Worm (Caenorhabditis elegans) whole organism, early embryonic: ENCODE measurements around the gene ddi-1.

Experiments
- F13C5.2 ChIP-seq: sonication (generic microtip); optimal IDR thresholded peaks from 2 replicates; lab custom pipeline; 2017; ENCODE audit warnings: mild to moderate bottlenecking, missing genetic modification characterization, inconsistent platforms, missing compliant biosample characterization
- aly-1 ChIP-seq: sonication (generic microtip); optimal IDR thresholded peaks from 2 replicates; lab custom pipeline; 2016; ENCODE audit warnings: missing genetic modification characterization, missing compliant biosample characterization
- ama-1 ChIP-seq: fragments of 150-350 bp; optimal IDR thresholded peaks from 2 replicates; lab custom pipeline; 2014
- ceh-36 ChIP-seq: sonication (generic microtip); optimal IDR thresholded peaks from 2 replicates; lab custom pipeline; 2016; ENCODE audit warnings: missing genetic modification characterization, inconsistent platforms, missing compliant biosample characterization
- ets-7 ChIP-seq: sonication (generic microtip); optimal IDR thresholded peaks from 2 replicates; lab custom pipeline; 2016; ENCODE audit warnings: missing genotype, missing genetic modification characterization, missing compliant biosample characterization
- flt-1 ChIP-seq: fragments of 200-800 bp; sonication (Bioruptor generic); IDR thresholded peaks from 2 replicates; pipeline ENCODE4 v1.3.6; 2022; ENCODE audit warnings: missing genetic modification characterization, missing compliant biosample characterization
- hmbx-1 ChIP-seq: sonication (generic microtip); optimal IDR thresholded peaks from 2 replicates; lab custom pipeline; 2016; ENCODE audit warnings: mild to moderate bottlenecking, missing genetic modification characterization, missing compliant biosample characterization
- hmg-4 ChIP-seq: fragments of 200-800 bp; sonication (Bioruptor generic); optimal IDR thresholded peaks from 2 replicates; lab custom pipeline; 2018; ENCODE audit warnings: mild to moderate bottlenecking, missing genetic modification characterization, missing compliant biosample characterization
- hnd-1 ChIP-seq: sonication (generic microtip); optimal IDR thresholded peaks from 2 replicates; lab custom pipeline; 2016; ENCODE audit warnings: missing genetic modification characterization, missing compliant biosample characterization
- pes-1 ChIP-seq: fragments of 200-800 bp; sonication (Bioruptor generic); IDR thresholded peaks from 2 replicates; pipeline ENCODE4 v1.3.6; 2022; ENCODE audit warnings: missing genetic modification reagents, missing genetic modification characterization, missing compliant biosample characterization
- scrt-1 ChIP-seq: fragments of 200-800 bp; sonication (Bioruptor generic); IDR thresholded peaks from 2 replicates; pipeline ENCODE4 v1.3.6; 2022; ENCODE audit warnings: missing genetic modification characterization, missing compliant biosample characterization
- sea-1 ChIP-seq: fragments of 200-800 bp; sonication (Bioruptor generic); conservative IDR thresholded peaks from 2 replicates; pipeline ENCODE4 v1.3.6; 2022; ENCODE audit warnings: missing genetic modification characterization, missing compliant biosample characterization
- tbx-11 ChIP-seq: fragments of 200-800 bp; sonication (Bioruptor generic); IDR thresholded peaks from 2 replicates; pipeline ENCODE4 v1.3.6; 2022; ENCODE audit warnings: missing genetic modification characterization, missing compliant biosample characterization
- tbx-37 ChIP-seq: fragments of 200-800 bp; sonication (Bioruptor generic); conservative IDR thresholded peaks from 2 replicates; pipeline ENCODE4 v1.3.6; 2022; ENCODE audit warnings: missing genetic modification reagents, missing genetic modification characterization, missing compliant biosample characterization
- tra-4 ChIP-seq: sonication (generic microtip); optimal IDR thresholded peaks from 2 replicates; lab custom pipeline; 2017; ENCODE audit warnings: missing genetic modification characterization, missing compliant biosample characterization

ddi-1 gene

ce11 chrIV:6572655-6573054 lies 50.0 kb downstream of the ddi-1 start:
- TF ChIP-seq hmbx-1 (tag; lab: Kevin White, UChicago), result no peak
- no peak for TF ChIP-seq ets-7 (tag; lab: Kevin White, UChicago)
- TF ChIP-seq pes-1 (GFP tag; lab: Robert Waterston, UW), result no peak
- no peak for TF ChIP-seq sea-1
- TF ChIP-seq tbx-37 (GFP tag; lab: Robert Waterston, UW), result no peak
- TF ChIP-seq hnd-1 (tag; lab: Kevin White, UChicago), result no peak
- no peak for TF ChIP-seq tbx-11 (GFP tag; lab: Robert Waterston, UW)
- TF ChIP-seq tra-4 (tag; lab: Kevin White, UChicago), result no peak
- TF ChIP-seq ceh-36 (tag; lab: Kevin White, UChicago), result no peak
- no peak for TF ChIP-seq F13C5.2 (tag; lab: Kevin White, UChicago)
- TF ChIP-seq aly-1, result no peak
- no peak for TF ChIP-seq scrt-1 (GFP tag; lab: Robert Waterston, UW)
- TF ChIP-seq flt-1 (GFP tag; lab: Robert Waterston, UW), result no peak
- no peak for TF ChIP-seq ama-1 (lab: Kevin White, UChicago)
- no peak for TF ChIP-seq hmg-4 (GFP tag; lab: Kevin White, UChicago)
